Fruit fly (Drosophila melanogaster): ENCODE results near the gene mira.

The mira gene

dm6 chr3R:19889603-19890187 is 45.2 kb downstream of the mira start (continued):
- TF ChIP-seq gem (tag; optimal IDR thresholded peaks at IDR 0.05) = peak; percentile 87
- TF ChIP-seq fru (optimal IDR thresholded peaks at IDR 0.05) = no peak
- TF ChIP-seq CG8478 (optimal IDR thresholded peaks at IDR 0.05) = no peak
- no peak for TF ChIP-seq CG11723 (GFP tag; optimal IDR thresholded peaks at IDR 0.05)
- peak; percentile 55 for TF ChIP-seq CG30403 (GFP tag; optimal IDR thresholded peaks at IDR 0.05)
- TF ChIP-seq CG14667 (GFP tag; IDR thresholded peaks at IDR 0.05) = no peak
- TF ChIP-seq CG14965 (GFP tag; optimal IDR thresholded peaks at IDR 0.05; ENCODE audit: borderline replicate concordance) = no peak
- no peak for TF ChIP-seq CG1832 (GFP tag; optimal IDR thresholded peaks at IDR 0.05)
- TF ChIP-seq CkIIα-i1 (GFP tag; IDR thresholded peaks at IDR 0.05) = no peak
- no peak; the same call in 1 of the 2 replicates for TF ChIP-seq bowl (GFP tag; IDR thresholded peaks at IDR 0.05)
- TF ChIP-seq mam (GFP tag; optimal IDR thresholded peaks at IDR 0.05) = no peak
- no peak for TF ChIP-seq Side (GFP tag; optimal IDR thresholded peaks at IDR 0.05)
- TF ChIP-seq Xrp1 (GFP tag; IDR thresholded peaks at IDR 0.05) = peak; percentile 24; the same call in 1 of the 2 replicates
- peak; percentile 42 for TF ChIP-seq CG8281 (tag; optimal IDR thresholded peaks at IDR 0.05)
- TF ChIP-seq CG12155 (GFP tag; optimal IDR thresholded peaks at IDR 0.05) = peak; percentile 57
- TF ChIP-seq CG11085 (GFP tag; IDR thresholded peaks at IDR 0.05) = no peak; the same call in 1 of the 2 replicates
- TF ChIP-seq Taf1 (GFP tag; IDR thresholded peaks at IDR 0.05) = peak; percentile 66
- no peak for TF ChIP-seq CG4404 (GFP tag; IDR thresholded peaks at IDR 0.05)
- TF ChIP-seq CG31365 (tag; optimal IDR thresholded peaks at IDR 0.05) = no peak
- peak; percentile 36 for TF ChIP-seq oc (tag; optimal IDR thresholded peaks at IDR 0.05)
- no peak for TF ChIP-seq ssp (GFP tag; IDR thresholded peaks at IDR 0.05)
- TF ChIP-seq trh (GFP tag; optimal IDR thresholded peaks at IDR 0.05) = no peak
- TF ChIP-seq HLH54F (GFP tag; optimal IDR thresholded peaks at IDR 0.05) = peak; percentile 4
- TF ChIP-seq CoRest (tag; optimal IDR thresholded peaks at IDR 0.05) = peak; percentile 86
- TF ChIP-seq zf30C (GFP tag; optimal IDR thresholded peaks at IDR 0.05) = no peak
- TF ChIP-seq lbe (GFP tag; optimal IDR thresholded peaks at IDR 0.05) = no peak
- peak in 1 of 2 experiments; percentile 52 for TF ChIP-seq bsh (GFP tag; optimal IDR thresholded peaks at IDR 0.05)
- TF ChIP-seq zfh1 (GFP tag; IDR thresholded peaks at IDR 0.05) = no peak
- TF ChIP-seq CG11504 (tag; optimal IDR thresholded peaks at IDR 0.05) = peak; percentile 87
- TF ChIP-seq hb (GFP tag; IDR thresholded peaks at IDR 0.05; ENCODE audit: partially characterized antibody) = no peak
- TF ChIP-seq CG17186 (GFP tag; optimal IDR thresholded peaks at IDR 0.05) = no peak
- TF ChIP-seq mld (GFP tag; IDR thresholded peaks at IDR 0.05; ENCODE audit: partially characterized antibody) = no peak
- TF ChIP-seq NC2β (GFP tag; optimal IDR thresholded peaks at IDR 0.05) = no peak
- no peak for TF ChIP-seq CG31388 (GFP tag; optimal IDR thresholded peaks at IDR 0.05)
- no peak for TF ChIP-seq Gsc (GFP tag; IDR thresholded peaks at IDR 0.05)
- TF ChIP-seq CG4854 (GFP tag; optimal IDR thresholded peaks at IDR 0.05) = no peak
- TF ChIP-seq tap (tag; optimal IDR thresholded peaks at IDR 0.05) = peak; percentile 67
- no peak for TF ChIP-seq dmrt11E (tag; optimal IDR thresholded peaks at IDR 0.05)
- no peak for TF ChIP-seq CG17612 (GFP tag; IDR thresholded peaks at IDR 0.05)
- TF ChIP-seq Fer3 (tag; optimal IDR thresholded peaks at IDR 0.05) = peak; percentile 86
- TF ChIP-seq pan (optimal IDR thresholded peaks at IDR 0.05) = no peak
- no peak for TF ChIP-seq pan (GFP tag; optimal IDR thresholded peaks at IDR 0.05 in 1 of 2, IDR thresholded peaks at IDR 0.05 in 1 of 2)
- peak; percentile 63 for TF ChIP-seq CG7357 (GFP tag; IDR thresholded peaks at IDR 0.05)
- peak; percentile 62 for TF ChIP-seq CG7372 (GFP tag; IDR thresholded peaks at IDR 0.05)
- TF ChIP-seq nmo (GFP tag; optimal IDR thresholded peaks at IDR 0.05) = peak; percentile 85
- peak; percentile 23 for TF ChIP-seq CG30431 (GFP tag; optimal IDR thresholded peaks at IDR 0.05)
- no peak for TF ChIP-seq psq (GFP tag; optimal IDR thresholded peaks at IDR 0.05)
- peak; percentile 80 for TF ChIP-seq scrt (GFP tag; optimal IDR thresholded peaks at IDR 0.05)
- TF ChIP-seq CG7928 (GFP tag; optimal IDR thresholded peaks at IDR 0.05) = peak; percentile 50
- TF ChIP-seq Atf-2 (GFP tag; optimal IDR thresholded peaks at IDR 0.05) = no peak
- TF ChIP-seq Ptx1 (GFP tag; IDR thresholded peaks at IDR 0.05) = peak; percentile 62
- TF ChIP-seq CG14441 (GFP tag; IDR thresholded peaks at IDR 0.05) = peak; percentile 50
